Worm (Caenorhabditis elegans) whole organism, midembryonic: ENCODE measurements around the gene T05A7.13.

Source experiments
- T22C8.4 ChIP-seq: fragments of 200-800 bp; sonication (Bioruptor generic); IDR thresholded peaks from 2 replicates; pipeline ENCODE4 v1.3.6; 2022; ENCODE audit warnings: missing genetic modification characterization, missing compliant biosample characterization
- cog-1 ChIP-seq: sonication (generic microtip); optimal IDR thresholded peaks from 2 replicates; lab custom pipeline; 2016; ENCODE audit warnings: missing genetic modification characterization, missing compliant biosample characterization
- flt-1 ChIP-seq: fragments of 200-800 bp; sonication (Bioruptor generic); IDR thresholded peaks from 2 replicates; pipeline ENCODE4 v1.3.6; 2022; ENCODE audit warnings: missing genetic modification characterization, missing compliant biosample characterization
- klf-2 ChIP-seq: fragments of 200-800 bp; sonication (Bioruptor generic); conservative IDR thresholded peaks from 2 replicates; pipeline ENCODE4 v1.3.6; 2022; ENCODE audit warnings: missing genetic modification reagents, missing genetic modification characterization, missing compliant biosample characterization
- med-1 ChIP-seq: sonication (generic microtip); optimal IDR thresholded peaks from 2 replicates; lab custom pipeline; 2017; ENCODE audit warnings: missing genetic modification characterization, mild to moderate bottlenecking, missing compliant biosample characterization, antibody characterized with exemption, missing genetic modification reagents; ENCODE audit not compliant: insufficient read depth
- ref-1 ChIP-seq: fragments of 200-800 bp; sonication (Bioruptor generic); conservative IDR thresholded peaks from 2 replicates; pipeline ENCODE4 v1.3.6; 2022; ENCODE audit warnings: missing genetic modification reagents, missing genetic modification characterization, missing compliant biosample characterization
- tab-1 ChIP-seq: fragments of 200-800 bp; sonication (Bioruptor generic); IDR thresholded peaks from 2 replicates; pipeline ENCODE4 v1.3.6; 2022; ENCODE audit warnings: missing genetic modification characterization, missing compliant biosample characterization
- ztf-23 ChIP-seq: fragments of 200-800 bp; sonication (Bioruptor generic); IDR thresholded peaks from 2 replicates; pipeline ENCODE4 v1.3.6; 2022; ENCODE audit warnings: missing genetic modification reagents, missing genetic modification characterization, missing compliant biosample characterization
- ztf-29 ChIP-seq: fragments of 200-800 bp; sonication (Bioruptor generic); IDR thresholded peaks from 2 replicates; pipeline ENCODE4 v1.3.6; 2022; ENCODE audit warnings: missing genetic modification reagents, missing genetic modification characterization, missing compliant biosample characterization

T05A7.13 gene

DNA sequence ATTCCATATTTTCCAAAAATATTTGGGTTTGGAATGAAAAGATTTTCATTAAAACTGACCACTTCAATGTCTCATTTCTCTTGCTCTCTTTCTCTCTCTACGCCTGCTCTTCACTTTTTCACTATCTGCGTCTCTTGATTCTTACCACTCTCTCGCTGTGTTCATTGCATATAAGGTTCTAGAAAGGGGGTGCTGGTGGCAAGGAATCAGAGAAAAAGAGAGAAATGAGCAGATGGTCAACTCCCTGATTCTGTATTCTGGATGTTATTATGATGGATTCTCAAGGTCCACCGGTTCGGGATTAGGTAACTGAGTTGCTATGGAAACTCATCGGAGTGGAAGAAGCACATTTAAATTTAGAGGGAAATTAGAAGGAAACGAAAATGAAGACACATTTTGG, 20.4 kb downstream of the T05A7.13 start:
- TF ChIP-seq tab-1 (no peak), ztf-29 (GFP tag; lab: Robert Waterston, UW) (no peak), flt-1 (no peak)

DNA sequence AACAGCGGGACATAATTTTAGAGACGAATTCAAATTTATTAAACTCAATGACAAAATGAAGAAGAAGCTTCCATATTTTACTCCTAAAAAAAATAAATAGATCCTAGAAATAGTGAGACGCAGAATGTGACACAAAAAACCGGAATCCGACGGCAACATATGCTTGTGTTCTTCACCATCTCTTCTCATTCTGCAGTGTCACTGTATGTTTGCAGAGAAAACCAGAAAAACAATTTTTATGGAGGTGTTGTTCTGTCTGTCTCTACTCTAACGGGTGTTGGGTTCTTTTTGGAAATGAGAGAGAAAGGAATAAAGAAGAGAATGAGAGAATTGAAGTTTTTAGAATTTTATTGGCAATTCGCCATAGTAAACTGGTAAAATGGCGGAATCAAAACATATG, 22.3 kb downstream of the T05A7.13 start:
- TF ChIP-seq tab-1 (no peak), T22C8.4 (GFP tag; lab: Robert Waterston, UW) (no peak), ztf-23 (GFP tag; lab: Robert Waterston, UW) (no peak), med-1 (GFP tag; lab: Kevin White, UChicago) (no peak), ref-1 (GFP tag; lab: Robert Waterston, UW) (no peak), cog-1 (tag; lab: Kevin White, UChicago) (no peak), klf-2 (GFP tag; lab: Robert Waterston, UW) (no peak), flt-1 (no peak), ztf-29 (GFP tag; lab: Robert Waterston, UW) (no peak)

DNA sequence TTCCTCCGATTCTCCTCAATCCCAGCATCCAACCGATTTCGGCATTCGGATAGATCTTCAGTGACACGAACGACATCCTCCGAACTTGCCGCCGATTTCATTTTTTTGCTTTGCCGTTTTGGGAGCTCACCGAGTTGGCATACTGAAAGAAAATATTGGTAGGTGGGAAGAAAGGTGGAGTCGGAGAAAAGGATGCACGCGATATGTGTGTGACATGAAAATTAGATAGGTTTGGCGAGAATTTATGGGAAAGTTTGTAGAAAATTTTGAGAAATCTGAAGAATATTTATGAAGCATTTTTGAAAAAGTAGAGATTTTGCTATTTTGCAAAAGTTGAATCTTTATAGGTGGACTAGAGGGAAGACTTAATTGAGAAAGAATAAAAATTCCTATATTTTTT, 22.9 kb downstream of the T05A7.13 start, which contains the start of gene che-10:
Gene che-10, minus strand, starts transcription at position 101 of the 400 bp plus-strand sequence.
- TF ChIP-seq ref-1 (GFP tag; lab: Robert Waterston, UW) (no peak), ztf-23 (GFP tag; lab: Robert Waterston, UW) (no peak), med-1 (GFP tag; lab: Kevin White, UChicago) (no peak), cog-1 (tag; lab: Kevin White, UChicago) (no peak), tab-1 (no peak), T22C8.4 (GFP tag; lab: Robert Waterston, UW) (no peak), flt-1 (no peak), ztf-29 (GFP tag; lab: Robert Waterston, UW) (no peak), klf-2 (GFP tag; lab: Robert Waterston, UW) (no peak)

DNA sequence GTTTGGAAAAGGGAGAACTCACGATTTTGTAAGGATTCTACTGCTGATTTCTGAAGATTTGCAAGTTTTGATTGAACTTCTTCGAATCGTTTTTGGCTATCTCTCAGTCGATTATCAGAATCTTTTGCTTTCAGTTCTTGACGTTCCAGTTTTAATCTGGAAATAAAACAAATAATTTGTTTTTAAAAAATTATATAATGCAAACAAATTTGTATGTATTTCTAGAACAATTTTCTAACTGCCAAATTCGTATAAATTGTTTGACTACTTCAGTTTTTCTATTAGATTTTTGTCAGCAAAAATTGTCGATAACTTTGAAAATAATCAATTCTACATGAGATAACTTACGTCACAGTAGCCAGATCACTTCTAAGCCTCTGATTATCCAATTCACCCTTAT, 29.7 kb downstream of the T05A7.13 start:
- TF ChIP-seq ztf-29 (GFP tag; lab: Robert Waterston, UW), result no peak
- no peak for TF ChIP-seq ztf-23 (GFP tag; lab: Robert Waterston, UW)
- TF ChIP-seq tab-1, result no peak
- no peak for TF ChIP-seq ref-1 (GFP tag; lab: Robert Waterston, UW)
- TF ChIP-seq T22C8.4 (GFP tag; lab: Robert Waterston, UW), result no peak

DNA sequence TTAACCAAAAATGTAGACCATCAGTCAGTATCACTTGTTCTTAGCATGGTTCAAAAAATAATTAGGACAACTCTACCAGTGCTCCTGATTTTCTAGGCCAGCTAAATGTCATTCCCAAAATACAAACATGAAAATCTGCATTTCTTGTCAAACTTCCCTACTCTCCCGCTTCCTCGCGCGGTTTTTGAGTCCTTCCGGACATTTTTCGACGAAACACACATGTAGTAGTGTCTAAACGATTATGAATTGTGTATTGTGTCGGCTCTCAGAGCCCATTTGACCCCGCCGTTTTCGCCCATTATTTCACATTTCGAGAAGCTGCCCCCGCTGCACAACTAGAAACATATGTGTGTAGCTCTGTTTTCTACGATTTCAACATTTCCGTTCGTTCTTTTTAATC, 34.6 kb downstream of the T05A7.13 start, which contains the start of gene F35D11.1:
Gene F35D11.1, plus strand, starts transcription at position 301 of the 400 bp plus-strand sequence.
- TF ChIP-seq klf-2 (GFP tag; lab: Robert Waterston, UW), result no peak
- no peak for TF ChIP-seq flt-1
- TF ChIP-seq cog-1 (tag; lab: Kevin White, UChicago), result no peak
- no peak for TF ChIP-seq tab-1

DNA sequence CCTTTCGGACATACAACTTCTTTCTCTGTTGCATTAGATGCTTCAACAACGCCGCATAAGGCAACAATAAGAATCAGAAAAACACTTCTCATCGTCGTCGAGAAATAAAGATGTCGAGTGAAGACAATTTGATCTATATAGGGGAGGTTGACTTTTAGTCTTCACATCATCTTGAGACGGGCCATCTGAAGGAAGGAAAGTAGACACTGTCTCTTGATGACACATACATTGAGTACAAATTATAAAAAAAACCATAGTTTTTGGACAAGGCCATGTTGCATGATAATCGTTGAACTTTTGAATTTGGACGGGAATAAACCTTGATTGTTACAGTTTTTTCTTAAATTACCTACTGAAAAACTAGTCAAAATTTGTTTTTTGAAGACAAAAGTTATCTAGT, 39.5 kb downstream of the T05A7.13 start, which contains the start of gene clec-139:
Gene clec-139, minus strand, starts transcription at position 101 of the 400 bp plus-strand sequence.
- TF ChIP-seq med-1 (GFP tag; lab: Kevin White, UChicago), result no peak
- TF ChIP-seq ztf-29 (GFP tag; lab: Robert Waterston, UW), result no peak
- TF ChIP-seq ref-1 (GFP tag; lab: Robert Waterston, UW), result no peak
- TF ChIP-seq klf-2 (GFP tag; lab: Robert Waterston, UW), result no peak
- TF ChIP-seq T22C8.4 (GFP tag; lab: Robert Waterston, UW), result no peak
- no peak for TF ChIP-seq flt-1
- TF ChIP-seq tab-1, result no peak
- no peak for TF ChIP-seq cog-1 (tag; lab: Kevin White, UChicago)
- TF ChIP-seq ztf-23 (GFP tag; lab: Robert Waterston, UW), result no peak

DNA sequence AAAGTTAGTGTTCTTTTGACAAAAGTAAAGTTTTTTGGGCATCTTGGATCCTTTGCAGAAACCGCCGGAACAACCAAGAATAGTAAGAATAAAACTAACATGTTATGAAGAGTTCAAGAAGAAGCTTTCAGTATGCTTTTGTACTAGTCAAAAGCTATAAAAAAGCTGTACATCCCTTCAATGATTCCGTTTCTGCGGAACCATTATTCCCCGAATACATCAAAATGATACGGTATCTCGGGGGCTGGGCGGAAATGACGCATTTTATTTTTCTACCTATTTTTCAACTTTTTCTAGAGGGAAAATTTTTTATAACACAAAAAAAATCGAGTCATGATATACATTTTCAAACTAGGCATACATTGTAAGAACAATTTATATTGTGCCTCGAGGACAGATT, 41.5 kb downstream of the T05A7.13 start, which contains the start of gene clec-138:
Gene clec-138, minus strand, starts transcription at position 101 of the 400 bp plus-strand sequence.
- no peak for TF ChIP-seq flt-1
- no peak for TF ChIP-seq tab-1
- TF ChIP-seq T22C8.4 (GFP tag; lab: Robert Waterston, UW), result no peak
- no peak for TF ChIP-seq ztf-23 (GFP tag; lab: Robert Waterston, UW)
- TF ChIP-seq ref-1 (GFP tag; lab: Robert Waterston, UW), result no peak
- TF ChIP-seq med-1 (GFP tag; lab: Kevin White, UChicago), result no peak
- TF ChIP-seq klf-2 (GFP tag; lab: Robert Waterston, UW), result no peak
- TF ChIP-seq ztf-29 (GFP tag; lab: Robert Waterston, UW), result no peak
- TF ChIP-seq cog-1 (tag; lab: Kevin White, UChicago), result no peak

DNA sequence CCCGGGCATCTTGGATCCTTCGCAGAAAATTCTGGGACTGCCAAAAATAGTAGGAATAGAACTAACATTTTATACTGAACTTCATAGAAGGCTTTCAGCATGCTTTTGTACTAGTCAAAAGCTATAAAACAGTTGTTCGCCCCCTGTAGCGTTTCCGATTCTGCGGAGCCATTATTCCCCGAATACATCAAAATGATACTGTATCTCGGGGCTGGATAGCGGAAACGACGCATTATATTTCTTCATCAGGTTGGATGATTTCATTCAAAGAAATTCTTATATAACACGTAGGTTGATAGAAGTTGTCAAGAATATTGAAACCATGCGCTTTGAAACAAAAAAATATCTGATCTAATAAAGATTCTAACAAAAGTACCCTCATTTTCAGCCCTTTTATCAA, 43.2 kb downstream of the T05A7.13 start, which contains the start of gene clec-137:
Gene clec-137, minus strand, starts transcription at position 101 of the 400 bp plus-strand sequence.
- no peak for TF ChIP-seq flt-1
- TF ChIP-seq T22C8.4 (GFP tag; lab: Robert Waterston, UW), result no peak
- TF ChIP-seq cog-1 (tag; lab: Kevin White, UChicago), result no peak
- no peak for TF ChIP-seq klf-2 (GFP tag; lab: Robert Waterston, UW)
- TF ChIP-seq tab-1, result no peak
- no peak for TF ChIP-seq med-1 (GFP tag; lab: Kevin White, UChicago)

DNA sequence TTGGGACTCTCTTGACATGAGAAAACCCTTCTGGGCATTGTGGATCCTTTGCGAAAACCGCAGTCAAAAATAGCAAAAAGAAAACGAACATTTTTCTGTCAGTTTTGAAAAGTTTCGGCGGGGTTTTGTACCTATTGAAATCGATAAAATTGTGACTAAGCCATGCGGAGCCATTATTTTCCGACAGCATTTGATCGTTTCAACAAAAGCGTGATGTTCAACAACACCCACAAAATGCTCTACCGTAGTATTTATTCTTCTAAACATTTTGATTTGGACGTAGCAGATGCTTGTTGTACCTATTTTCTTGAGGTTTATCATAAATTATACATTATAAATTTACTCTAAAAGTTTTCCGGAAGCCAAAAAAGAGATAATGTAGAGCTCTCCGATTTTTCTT, 44.7 kb downstream of the T05A7.13 start, which contains the start of gene clec-136:
Gene clec-136, minus strand, starts transcription at position 101 of the 400 bp plus-strand sequence.
- TF ChIP-seq med-1 (GFP tag; lab: Kevin White, UChicago) (no peak), ztf-23 (GFP tag; lab: Robert Waterston, UW) (no peak), klf-2 (GFP tag; lab: Robert Waterston, UW) (no peak), ztf-29 (GFP tag; lab: Robert Waterston, UW) (no peak), flt-1 (no peak), ref-1 (GFP tag; lab: Robert Waterston, UW) (no peak), T22C8.4 (GFP tag; lab: Robert Waterston, UW) (no peak), cog-1 (tag; lab: Kevin White, UChicago) (no peak), tab-1 (no peak)

DNA sequence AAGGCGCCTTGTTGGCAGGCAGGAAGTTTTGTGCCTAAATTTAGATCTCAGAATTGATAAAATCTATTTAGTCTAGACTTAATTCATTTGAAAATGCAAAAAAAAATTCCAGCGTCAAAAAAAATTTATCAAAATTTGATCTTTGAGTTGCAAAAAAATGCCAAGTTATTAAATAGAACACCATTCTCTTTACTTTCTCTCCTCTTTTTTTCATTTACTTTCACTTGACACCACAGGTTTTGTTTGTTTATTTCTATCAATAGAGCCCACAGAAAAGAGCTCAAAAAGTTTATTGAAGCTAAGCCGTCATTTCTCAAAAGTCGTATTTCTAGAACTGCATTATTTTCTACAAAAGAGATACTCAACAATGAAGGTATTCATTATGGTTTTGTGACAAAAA, 48.5 kb downstream of the T05A7.13 start, which contains the start of gene pqn-35:
Gene pqn-35, plus strand, starts transcription at position 301 of the 400 bp plus-strand sequence.
- TF ChIP-seq klf-2 (GFP tag; lab: Robert Waterston, UW), result no peak
- TF ChIP-seq ztf-23 (GFP tag; lab: Robert Waterston, UW), result no peak
- no peak for TF ChIP-seq T22C8.4 (GFP tag; lab: Robert Waterston, UW)
- TF ChIP-seq ztf-29 (GFP tag; lab: Robert Waterston, UW), result no peak
- TF ChIP-seq cog-1 (tag; lab: Kevin White, UChicago), result no peak
- TF ChIP-seq flt-1, result no peak
- TF ChIP-seq med-1 (GFP tag; lab: Kevin White, UChicago), result no peak
- no peak for TF ChIP-seq ref-1 (GFP tag; lab: Robert Waterston, UW)
- no peak for TF ChIP-seq tab-1
